Worm (Caenorhabditis elegans) whole organism, L1 larva: ENCODE data around the gene sra-32.

Source experiments
- mep-1 ChIP-seq: fragments of 150-350 bp; optimal IDR thresholded peaks from 2 replicates; lab custom pipeline; 2014; ENCODE audit warnings: missing biosample characterization, missing genetic modification characterization
- unc-86 ChIP-seq: sonication (generic microtip); optimal IDR thresholded peaks from 2 replicates; lab custom pipeline; 2016; ENCODE audit warnings: missing genetic modification characterization, missing compliant biosample characterization

ce11 chrII:4516291-4516690 is 15.5 kb downstream of the sra-32 start:
- TF ChIP-seq mep-1 (tag; lab: Kevin White, UChicago) (no peak), unc-86 (no peak)
